Worm (Caenorhabditis elegans): ENCODE results near the gene sdz-4.

ce11 chrII:973999-974398 is 15.3 kb downstream of the sdz-4 start, which contains the start of gene fbxc-14:
- no peak for TF ChIP-seq T22C8.4 (GFP tag; IDR thresholded peaks at IDR 0.05)
- TF ChIP-seq ref-1 (GFP tag; conservative IDR thresholded peaks at IDR 0.05): no peak
- TF ChIP-seq cog-1 (tag; optimal IDR thresholded peaks at IDR 0.05): no peak
- TF ChIP-seq ztf-23 (GFP tag; IDR thresholded peaks at IDR 0.05): no peak
- no peak for TF ChIP-seq tab-1 (GFP tag; IDR thresholded peaks at IDR 0.05)
